Worm (Caenorhabditis elegans): ENCODE data around the gene atg-2.
A peak's percentile ranks its signal among the peaks of the same experiment; 100 is the strongest.

Gene atg-2

ce11 chrX:6804857-6805256 is 1.7 kb upstream of the atg-2 start (continued):
- TF ChIP-seq snu-23 (GFP tag; optimal IDR thresholded peaks at IDR 0.05): peak; percentile 73
- no peak for TF ChIP-seq C34B4.2 (tag; optimal IDR thresholded peaks at IDR 0.05)
- no peak for TF ChIP-seq nhr-28 (tag; optimal IDR thresholded peaks at IDR 0.05)
- TF ChIP-seq nhr-47 (tag; optimal IDR thresholded peaks at IDR 0.05): peak; percentile 59
- peak; percentile 61 for TF ChIP-seq rnt-1 (tag; optimal IDR thresholded peaks at IDR 0.05)
- peak; percentile 58 for TF ChIP-seq grh-1 (GFP tag; IDR thresholded peaks at IDR 0.05)
- no peak for TF ChIP-seq unc-62 (GFP tag; optimal IDR thresholded peaks at IDR 0.05)
- peak; percentile 67 for TF ChIP-seq nhr-20 (tag; optimal IDR thresholded peaks at IDR 0.05)
- no peak for TF ChIP-seq snpc-4 (tag; optimal IDR thresholded peaks at IDR 0.05)
- no peak for TF ChIP-seq mab-9 (GFP tag; IDR thresholded peaks at IDR 0.05)
- TF ChIP-seq jun-1 (tag; optimal IDR thresholded peaks at IDR 0.05): peak; percentile 18
- no peak for TF ChIP-seq fkh-10 (GFP tag; optimal IDR thresholded peaks at IDR 0.05)
- peak in 1 of 6 experiments; percentile 23 for TF ChIP-seq elt-3 (tag; optimal IDR thresholded peaks at IDR 0.05)
- no peak for TF ChIP-seq ceh-88 (GFP tag; IDR thresholded peaks at IDR 0.05)
- no peak for TF ChIP-seq ama-1 (optimal IDR thresholded peaks at IDR 0.05)
- TF ChIP-seq nhr-77 (tag; optimal IDR thresholded peaks at IDR 0.05): peak; percentile 10
- TF ChIP-seq ceh-63 (GFP tag; optimal IDR thresholded peaks at IDR 0.05): no peak
- TF ChIP-seq ceh-90 (tag; optimal IDR thresholded peaks at IDR 0.05): no peak
- no peak for TF ChIP-seq nhr-237 (tag; optimal IDR thresholded peaks at IDR 0.05)
- no peak for TF ChIP-seq hpl-2 (GFP tag; optimal IDR thresholded peaks at IDR 0.05)
- peak; percentile 72 for TF ChIP-seq lin-14 (GFP tag; optimal IDR thresholded peaks at IDR 0.05)
- TF ChIP-seq swsn-7 (tag; optimal IDR thresholded peaks at IDR 0.05): peak; percentile 54
- TF ChIP-seq lir-3 (tag; optimal IDR thresholded peaks at IDR 0.05; ENCODE audit: poor library complexity): peak; percentile 39
- TF ChIP-seq zag-1 (tag; optimal IDR thresholded peaks at IDR 0.05): no peak
- no peak for TF ChIP-seq pax-3 (tag; optimal IDR thresholded peaks at IDR 0.05)
- TF ChIP-seq hlh-4 (tag; optimal IDR thresholded peaks at IDR 0.05): no peak
- no peak for TF ChIP-seq pag-3 (tag; optimal IDR thresholded peaks at IDR 0.05; ENCODE audit: borderline replicate concordance, insufficient read depth)
- peak in 1 of 2 experiments; percentile 71 for TF ChIP-seq mdl-1 (tag; optimal IDR thresholded peaks at IDR 0.05)
- TF ChIP-seq fos-1 (tag; optimal IDR thresholded peaks at IDR 0.05): no peak
- no peak for TF ChIP-seq ets-5 (GFP tag; IDR thresholded peaks at IDR 0.05)
- TF ChIP-seq unc-30 (tag; optimal IDR thresholded peaks at IDR 0.05): no peak
- no peak for TF ChIP-seq efl-3 (GFP tag; optimal IDR thresholded peaks at IDR 0.05)
- TF ChIP-seq skn-1 (tag; optimal IDR thresholded peaks at IDR 0.05): peak; percentile 83
- TF ChIP-seq lin-13 (GFP tag; optimal IDR thresholded peaks at IDR 0.05): peak; percentile 42
- TF ChIP-seq tlp-1 (tag; optimal IDR thresholded peaks at IDR 0.05): no peak
- no peak for TF ChIP-seq ztf-11 (tag; optimal IDR thresholded peaks at IDR 0.05)
- TF ChIP-seq lsy-2 (tag; optimal IDR thresholded peaks at IDR 0.05): peak; percentile 47 to 72
- peak; percentile 17 for TF ChIP-seq irx-1 (tag; optimal IDR thresholded peaks at IDR 0.05)
- no peak for TF ChIP-seq F16B12.6 (tag; optimal IDR thresholded peaks at IDR 0.05)
- TF ChIP-seq dpl-1 (GFP tag; optimal IDR thresholded peaks at IDR 0.05): peak; percentile 92 to 94 (median 92)
- TF ChIP-seq efl-1 (optimal IDR thresholded peaks at IDR 0.05): peak; percentile 56 to 94
- peak; percentile 94 to 99 for TF ChIP-seq efl-1 (GFP tag; optimal IDR thresholded peaks at IDR 0.05 in 1 of 2)
- TF ChIP-seq zip-4 (GFP tag; optimal IDR thresholded peaks at IDR 0.05): no peak
- TF ChIP-seq alr-1 (tag; optimal IDR thresholded peaks at IDR 0.05; ENCODE audit: borderline replicate concordance): no peak
- no peak for TF ChIP-seq unc-98 (GFP tag; IDR thresholded peaks at IDR 0.05)
- TF ChIP-seq Y116A8C.19 (tag; optimal IDR thresholded peaks at IDR 0.05; ENCODE audit: borderline replicate concordance): no peak
- TF ChIP-seq fkh-8 (tag; optimal IDR thresholded peaks at IDR 0.05): no peak
- no peak for TF ChIP-seq fkh-4 (tag; optimal IDR thresholded peaks at IDR 0.05; ENCODE audit: borderline replicate concordance)
- no peak for TF ChIP-seq egl-13 (tag; optimal IDR thresholded peaks at IDR 0.05)
- peak; percentile 6 to 48 (median 28) for TF ChIP-seq ceh-82 (tag; optimal IDR thresholded peaks at IDR 0.05)
- no peak for TF ChIP-seq nhr-12 (tag; optimal IDR thresholded peaks at IDR 0.05)
- TF ChIP-seq nhr-19 (GFP tag; conservative IDR thresholded peaks at IDR 0.05): peak; percentile 59
- TF ChIP-seq isw-1 (GFP tag; IDR thresholded peaks at IDR 0.05): peak; percentile 32; the same call in 1 of the 2 replicates
